Worm (Caenorhabditis elegans) whole organism, L4/young adult: ENCODE results near the gene C49C3.7.

ENCODE experiments used
- W03F9.2 ChIP-seq: fragments of 150-350 bp; optimal IDR thresholded peaks from 2 replicates; lab custom pipeline; 2014; ENCODE audit warnings: missing biosample characterization, missing genetic modification characterization
- dao-5 ChIP-seq: sonication (generic microtip); optimal IDR thresholded peaks from 2 replicates; lab custom pipeline; 2016; ENCODE audit warnings: missing genotype, missing genetic modification characterization, moderate library complexity, missing compliant biosample characterization
- him-1 ChIP-seq: sonication (generic microtip); optimal IDR thresholded peaks from 2 replicates; lab custom pipeline; 2016; ENCODE audit warnings: missing genotype, missing genetic modification reagents, missing genetic modification characterization, missing compliant biosample characterization

C49C3.7 gene

DNA sequence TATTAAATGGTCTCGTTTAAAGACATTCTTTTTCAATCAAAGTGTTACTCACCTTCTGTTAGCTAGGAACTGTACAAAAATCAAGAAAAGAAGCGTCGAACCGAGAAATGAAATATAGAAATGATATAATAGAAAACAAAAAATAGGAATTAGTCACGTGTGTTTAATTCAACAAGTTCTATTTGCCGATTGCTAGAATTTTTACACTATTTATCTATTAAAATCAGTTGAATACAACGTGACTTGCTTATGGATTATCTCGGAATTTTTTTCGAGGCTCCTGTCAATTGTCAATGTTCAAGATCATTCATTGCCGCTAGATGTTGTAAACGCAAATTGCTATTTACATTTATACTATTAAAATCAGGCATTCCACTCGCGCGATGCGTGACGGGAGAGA is 34.9 kb downstream of the C49C3.7 start, which contains the start of gene zipt-17:
Gene zipt-17, minus strand, starts transcription at position 101 of the 400 bp plus-strand sequence.
- TF ChIP-seq dao-5 (tag; lab: Kevin White, UChicago) (no peak), him-1 (tag; lab: Kevin White, UChicago) (no peak), W03F9.2 (no peak)

DNA sequence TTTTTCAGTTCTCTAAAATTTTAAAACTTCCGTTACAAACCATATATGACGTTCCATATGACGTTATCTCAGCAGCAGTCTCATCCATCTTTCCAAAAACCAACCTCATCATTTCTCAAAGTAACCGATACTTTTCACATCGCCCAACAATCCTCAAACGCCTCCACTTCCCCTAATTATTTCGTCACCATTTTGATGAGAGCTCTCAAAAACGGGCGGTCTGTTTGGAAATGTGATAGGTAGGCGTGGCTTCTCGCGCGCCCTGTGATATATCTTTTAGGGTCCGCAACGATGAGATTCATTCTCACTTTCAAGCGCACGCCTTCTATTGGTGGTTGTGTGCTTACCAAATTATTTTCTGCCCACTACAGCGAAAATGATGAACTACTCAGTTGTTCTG is 35.9 kb downstream of the C49C3.7 start, which contains the start of gene trh-1:
Gene trh-1, plus strand, starts transcription at position 301 of the 400 bp plus-strand sequence.
- TF ChIP-seq dao-5 (tag; lab: Kevin White, UChicago) (no peak), W03F9.2 (no peak), him-1 (tag; lab: Kevin White, UChicago) (no peak)

DNA sequence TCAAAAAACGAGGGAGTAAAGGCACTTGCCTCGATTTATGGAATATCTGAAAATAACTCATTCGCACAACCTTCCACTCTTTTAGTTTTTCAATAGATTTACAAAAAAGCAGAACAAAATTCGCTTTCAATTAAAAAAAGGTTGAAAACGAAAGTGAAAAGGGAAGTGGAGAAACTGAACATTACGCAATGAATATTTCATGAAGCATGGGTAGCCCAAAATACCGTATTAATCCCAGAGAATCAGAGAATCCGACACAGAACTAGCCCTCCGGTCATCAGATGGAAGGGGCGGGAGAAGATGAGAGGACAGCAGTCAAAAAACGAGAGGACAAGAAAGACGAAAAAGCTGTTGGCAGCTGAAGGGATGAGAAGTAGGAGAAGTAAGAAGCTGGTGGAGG is 39.1 kb downstream of the C49C3.7 start, which contains the start of gene C30H6.5:
Gene C30H6.5, plus strand, starts transcription at position 301 of the 400 bp plus-strand sequence.
- TF ChIP-seq dao-5 (tag; lab: Kevin White, UChicago) (no peak), W03F9.2 (no peak), him-1 (tag; lab: Kevin White, UChicago) (no peak)

DNA sequence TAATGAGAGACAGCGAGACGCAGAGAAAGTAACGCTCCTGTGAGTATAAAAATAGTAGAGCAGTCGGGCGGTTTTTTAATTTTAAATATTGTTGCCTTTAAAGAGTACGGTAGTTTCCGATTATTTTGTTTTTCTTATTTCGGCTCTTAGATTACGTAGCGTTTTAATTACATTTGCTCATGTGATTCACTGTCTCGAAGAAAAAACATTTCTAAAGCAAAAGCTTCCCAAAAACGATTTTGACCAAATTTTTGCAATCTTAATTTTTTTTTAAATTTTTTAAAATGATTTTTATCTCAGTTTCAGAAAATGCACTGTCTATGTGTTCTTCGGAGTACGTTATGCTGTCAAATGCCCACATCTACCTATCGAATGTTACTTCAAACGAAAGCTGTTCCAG is 43.8 kb downstream of the C49C3.7 start, which contains the start of gene haf-1:
Gene haf-1, plus strand, starts transcription at position 301 of the 400 bp plus-strand sequence.
- TF ChIP-seq dao-5 (tag; lab: Kevin White, UChicago) (no peak), him-1 (tag; lab: Kevin White, UChicago) (no peak), W03F9.2 (no peak)

DNA sequence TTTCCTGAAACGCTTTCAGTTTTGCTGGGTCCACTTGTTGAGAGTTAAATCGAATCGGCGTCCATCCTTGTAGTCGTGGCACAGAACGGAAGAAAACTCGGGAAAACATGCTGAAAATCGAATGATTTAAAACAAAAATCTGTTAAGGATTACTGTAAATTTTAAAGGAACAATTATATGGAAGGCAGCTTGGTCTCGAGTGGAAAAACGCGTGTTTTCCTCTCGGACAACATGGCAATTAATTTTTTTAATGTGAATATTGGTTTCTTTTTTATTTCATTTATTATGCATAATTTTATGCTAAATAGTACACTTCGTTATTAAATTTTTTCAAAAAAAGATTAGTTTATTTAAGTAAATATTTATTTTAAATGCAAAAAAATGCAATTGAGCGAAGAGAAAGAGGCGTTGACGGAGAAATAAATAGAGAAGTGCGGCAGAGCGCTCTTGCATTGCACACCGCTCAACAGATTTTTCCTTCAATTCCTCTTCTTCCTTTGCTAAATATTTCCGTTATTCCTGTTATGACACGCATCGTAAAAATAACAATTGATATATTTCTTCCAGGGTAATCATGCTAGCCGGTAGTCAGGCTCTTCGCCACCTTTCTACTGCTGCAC is 47.8 kb downstream of the C49C3.7 start, which contains the start of the genes C30H6.9 and dlat-2:
Gene C30H6.9, minus strand, starts transcription at position 110 of the 620 bp plus-strand sequence.
Gene dlat-2, plus strand, starts transcription at position 566 of the 620 bp plus-strand sequence.
- peak; percentile 76 for TF ChIP-seq W03F9.2
- no peak for TF ChIP-seq him-1 (tag; lab: Kevin White, UChicago)
- TF ChIP-seq dao-5 (tag; lab: Kevin White, UChicago): no peak

DNA sequence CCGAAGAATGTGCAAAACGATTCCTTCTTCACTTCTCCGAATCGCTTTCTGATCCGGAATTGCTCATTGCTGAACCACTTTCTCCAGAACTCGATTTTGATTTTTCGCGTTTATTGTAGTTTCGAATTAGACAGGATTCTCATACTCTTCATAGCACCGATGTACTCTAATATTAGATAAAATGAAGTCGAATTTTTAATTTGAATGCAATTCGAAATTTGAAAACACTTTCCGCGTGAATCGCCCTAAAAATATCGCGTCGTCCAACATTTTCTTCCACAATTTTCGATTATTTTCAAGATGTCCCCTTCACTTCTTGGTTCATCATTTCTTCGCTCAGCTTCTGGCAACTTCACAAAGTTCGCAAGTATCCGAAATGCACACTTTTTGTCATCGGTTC is 49.7 kb downstream of the C49C3.7 start, which contains the start of gene C30H6.8:
Gene C30H6.8, plus strand, starts transcription at position 301 of the 400 bp plus-strand sequence.
- TF ChIP-seq W03F9.2: no peak
- TF ChIP-seq him-1 (tag; lab: Kevin White, UChicago): no peak
- no peak for TF ChIP-seq dao-5 (tag; lab: Kevin White, UChicago)

DNA sequence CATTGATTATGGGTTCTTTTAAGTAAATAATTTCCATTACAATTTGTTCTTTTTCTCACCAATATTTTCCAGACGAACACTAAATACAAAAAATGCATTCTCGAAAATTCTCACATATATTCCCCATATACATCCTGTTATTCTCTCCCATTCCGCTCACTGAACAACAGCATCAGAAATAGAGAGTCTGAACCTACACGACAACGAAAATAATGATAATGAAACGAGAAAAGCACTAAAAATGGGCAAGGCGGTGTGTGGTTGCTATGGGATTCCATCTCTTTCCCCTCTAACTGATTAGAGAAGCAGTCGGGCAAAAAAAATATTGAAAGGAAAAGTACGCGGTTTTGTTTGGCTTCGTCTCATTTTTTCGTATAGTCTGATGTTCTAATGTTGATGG is 50.7 kb downstream of the C49C3.7 start, which contains the start of gene C30H6.12:
Gene C30H6.12, plus strand, starts transcription at position 301 of the 400 bp plus-strand sequence.
- no peak for TF ChIP-seq him-1 (tag; lab: Kevin White, UChicago)
